Fruit fly (Drosophila melanogaster): ENCODE data around the gene CG5418.
A peak's percentile ranks its signal among the peaks of the same experiment; 100 is the strongest.

The CG5418 gene

dm6 chr2L:12423106-12423836, 29.8 kb downstream of the CG5418 start, which contains the start of gene vir-1 (continued):
- TF ChIP-seq Ada2b (GFP tag; IDR thresholded peaks at IDR 0.05) (no peak), Dip2 (GFP tag; IDR thresholded peaks at IDR 0.05) (no peak), NFAT (GFP tag; IDR thresholded peaks at IDR 0.05) (peak; percentile 49; the same call in 1 of the 2 replicates), Hr78 (GFP tag; optimal IDR thresholded peaks at IDR 0.05) (no peak), CTCF (GFP tag; optimal IDR thresholded peaks at IDR 0.05) (no peak), vvl (GFP tag; IDR thresholded peaks at IDR 0.05) (peak; percentile 76), shn (GFP tag; optimal IDR thresholded peaks at IDR 0.05) (no peak), gfzf (GFP tag; optimal IDR thresholded peaks at IDR 0.05) (no peak), NfI (GFP tag; optimal IDR thresholded peaks at IDR 0.05) (no peak), CG3726 (GFP tag; IDR thresholded peaks at IDR 0.05) (no peak), CG1529 (GFP tag; optimal IDR thresholded peaks at IDR 0.05) (no peak), Hand (GFP tag; optimal IDR thresholded peaks at IDR 0.05) (no peak), CG1024 (GFP tag; IDR thresholded peaks at IDR 0.05) (no peak), Abd-B (GFP tag; optimal IDR thresholded peaks at IDR 0.05) (no peak), CG10565 (GFP tag; optimal IDR thresholded peaks at IDR 0.05) (no peak), cwo (GFP tag; optimal IDR thresholded peaks at IDR 0.05) (no peak), Lpt (GFP tag; optimal IDR thresholded peaks at IDR 0.05) (no peak), CG11093 (GFP tag; IDR thresholded peaks at IDR 0.05) (no peak), CG7928 (GFP tag; optimal IDR thresholded peaks at IDR 0.05) (no peak), Med (GFP tag) (peak; percentile 72), Eip74EF (GFP tag; optimal IDR thresholded peaks at IDR 0.05) (peak in 1 of 2 experiments; percentile 51), Jarid2 (GFP tag; optimal IDR thresholded peaks at IDR 0.05) (peak; percentile 18), zf30C (GFP tag; optimal IDR thresholded peaks at IDR 0.05) (no peak), CG8765 (GFP tag; IDR thresholded peaks at IDR 0.05) (no peak), odd (GFP tag; optimal IDR thresholded peaks at IDR 0.05) (no peak), ash1 (GFP tag; optimal IDR thresholded peaks at IDR 0.05) (no peak), Dfd (GFP tag; optimal IDR thresholded peaks at IDR 0.05) (no peak), trem (tag; optimal IDR thresholded peaks at IDR 0.05) (no peak), CG10267 (tag; optimal IDR thresholded peaks at IDR 0.05) (no peak), CoRest (tag; optimal IDR thresholded peaks at IDR 0.05) (no peak), CG10543 (GFP tag; optimal IDR thresholded peaks at IDR 0.05) (peak; percentile 3), Blimp-1 (GFP tag; optimal IDR thresholded peaks at IDR 0.05) (no peak), CG16815 (GFP tag; optimal IDR thresholded peaks at IDR 0.05) (no peak), CG15514 (GFP tag; optimal IDR thresholded peaks at IDR 0.05) (no peak), CG18599 (GFP tag; optimal IDR thresholded peaks at IDR 0.05) (no peak), Bgb (GFP tag; IDR thresholded peaks at IDR 0.05; ENCODE audit: partially characterized antibody) (0 out of 2 replicates have a peak, but pooled peaks have one; percentile 13), Drgx (GFP tag; IDR thresholded peaks at IDR 0.05) (no peak), ranshi (GFP tag; IDR thresholded peaks at IDR 0.05) (no peak), CG12391 (tag; optimal IDR thresholded peaks at IDR 0.05) (no peak), croc (GFP tag; conservative IDR thresholded peaks at IDR 0.05) (no peak), MESR4 (GFP tag; optimal IDR thresholded peaks at IDR 0.05) (no peak), HLHmδ (GFP tag; optimal IDR thresholded peaks at IDR 0.05) (no peak), Atf3 (GFP tag; optimal IDR thresholded peaks at IDR 0.05) (no peak), Trl (optimal IDR thresholded peaks at IDR 0.05) (peak in 1 of 2 experiments; percentile 43), Trl (GFP tag; optimal IDR thresholded peaks at IDR 0.05) (no peak), CG12744 (GFP tag; optimal IDR thresholded peaks at IDR 0.05) (no peak), CG13287 (GFP tag; IDR thresholded peaks at IDR 0.05; ENCODE audit: partially characterized antibody) (peak; percentile 21; the same call in 1 of the 2 replicates), CG12155 (GFP tag; optimal IDR thresholded peaks at IDR 0.05) (no peak), CG17829 (tag; optimal IDR thresholded peaks at IDR 0.05) (no peak), sens (GFP tag) (peak; percentile 62)
